Fruit fly (Drosophila melanogaster): Measurements from ENCODE around the gene TMEM216.

TMEM216 gene

DNA sequence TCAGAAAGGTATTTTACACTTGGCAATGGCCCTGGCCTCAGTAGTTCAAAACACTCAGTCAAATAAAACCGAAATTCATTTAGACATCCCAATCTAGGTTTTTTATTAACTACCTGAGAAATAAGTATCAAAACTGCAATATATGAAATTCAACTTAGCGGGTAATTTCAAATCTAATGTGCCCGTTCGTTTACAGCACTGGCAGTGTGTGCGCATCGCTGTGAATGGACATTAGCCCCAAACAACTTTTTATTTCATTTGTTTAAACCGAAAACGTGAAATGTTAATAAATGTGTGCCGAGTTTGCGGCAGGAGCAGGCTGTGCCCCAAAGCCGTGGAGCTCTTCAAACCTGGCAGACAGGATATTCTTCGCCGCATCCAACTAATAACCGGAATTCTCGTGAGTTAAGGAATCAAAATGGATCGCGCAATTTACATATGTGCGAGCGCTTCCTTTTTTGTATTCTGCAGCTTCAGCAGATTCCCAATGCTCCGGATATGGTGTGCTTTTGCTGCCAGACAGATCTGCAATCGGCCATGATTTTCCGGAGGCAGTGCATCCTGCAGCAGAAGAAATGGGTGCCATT, 7.0 kb downstream of the TMEM216 start, which contains the start of gene nom:
Gene nom, plus strand, starts transcription at position 213 of the 587 bp plus-strand sequence.
- no peak for TF ChIP-seq CG17801 (GFP tag; optimal IDR thresholded peaks at IDR 0.05; ENCODE audit: partially characterized antibody)

- no peak for TF ChIP-seq CG17801 (GFP tag; optimal IDR thresholded peaks at IDR 0.05; ENCODE audit: partially characterized antibody)
Observed at dm6 chr3R:8725179-8725578, 9.1 kb downstream of the TMEM216 start, which contains the start of gene ouib. ouib (plus strand) TSS chr3R:8725479.

DNA sequence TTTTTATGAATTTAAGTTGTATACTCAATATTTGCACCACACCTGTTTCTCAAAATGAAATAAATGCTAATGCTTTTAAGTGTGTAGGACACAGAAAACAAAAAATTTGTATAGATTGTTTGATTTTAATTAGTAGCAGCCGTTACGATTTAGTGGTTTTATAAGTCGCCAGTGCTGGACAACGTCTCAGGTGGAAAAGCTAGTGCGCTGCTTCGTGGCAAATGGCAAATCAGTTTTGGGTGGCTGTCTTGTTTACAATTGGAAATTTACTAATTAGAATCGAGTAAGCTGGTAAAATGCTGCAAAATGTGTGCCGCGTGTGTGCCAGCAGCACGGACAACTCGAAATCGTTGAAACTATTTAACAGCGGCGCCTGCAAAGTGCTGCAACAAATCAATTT, 10.6 kb downstream of the TMEM216 start, which contains the start of gene CG8159:
Gene CG8159, plus strand, starts transcription at position 223 of the 400 bp plus-strand sequence.
- no peak for TF ChIP-seq CG17801 (GFP tag; optimal IDR thresholded peaks at IDR 0.05; ENCODE audit: partially characterized antibody)

DNA sequence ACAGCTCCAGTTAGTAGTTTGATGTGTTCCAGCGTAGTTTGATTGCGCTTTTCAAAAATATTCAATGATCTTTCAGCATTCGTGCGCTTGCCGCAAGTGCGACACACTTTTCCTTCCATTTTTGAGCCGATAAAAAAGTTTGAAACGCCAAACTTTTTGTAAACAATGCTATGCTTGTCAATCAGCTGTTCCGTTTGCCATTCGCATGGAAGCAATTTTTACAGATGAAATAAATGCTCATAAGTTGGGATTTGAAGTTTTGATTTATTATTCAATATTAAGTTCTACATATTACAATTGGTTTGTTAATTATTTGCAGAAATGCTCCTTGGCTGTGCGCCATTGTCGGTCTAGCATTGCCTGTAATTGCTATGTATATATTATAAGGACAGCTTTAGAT, 13.5 kb downstream of the TMEM216 start, which contains the start of gene ranshi:
Gene ranshi, minus strand, starts transcription at position 152 of the 400 bp plus-strand sequence.
- no peak for TF ChIP-seq CG17801 (GFP tag; optimal IDR thresholded peaks at IDR 0.05; ENCODE audit: partially characterized antibody)

DNA sequence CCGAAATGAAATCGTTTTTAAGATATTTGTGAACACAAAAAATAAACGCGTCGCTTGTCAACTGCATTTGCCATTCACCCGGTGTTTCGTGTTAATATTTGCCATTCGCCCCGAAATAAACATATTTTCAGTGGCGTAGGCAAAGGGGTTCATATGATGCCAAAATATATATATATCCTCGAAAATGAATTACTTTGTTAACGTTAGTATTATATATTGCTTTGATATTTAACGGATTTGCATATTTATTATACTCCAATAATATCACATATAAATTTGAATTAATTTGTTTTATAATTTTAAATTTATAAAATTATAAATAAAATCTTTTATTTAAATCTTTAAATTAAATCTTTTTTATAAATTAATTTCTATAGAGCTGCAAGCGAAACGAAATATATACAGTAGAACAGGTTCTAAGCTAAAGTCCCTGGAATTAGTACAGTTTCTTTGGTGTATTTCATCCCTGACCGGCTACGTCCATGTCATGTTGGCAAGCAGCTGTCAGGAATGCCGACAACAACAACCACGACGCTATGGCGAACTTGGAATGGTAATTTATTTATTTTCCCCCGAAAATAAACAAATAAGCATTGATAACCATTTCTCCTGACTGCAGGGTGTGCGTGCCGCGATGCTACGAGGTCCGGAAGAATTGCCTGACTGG, 15.7 kb downstream of the TMEM216 start, which contains the start of the genes M1BP and CG8202:
Gene M1BP, minus strand, starts transcription at position 102 of the 667 bp plus-strand sequence.
Gene CG8202, plus strand, starts transcription at position 495 of the 667 bp plus-strand sequence.
- peak; percentile 83 for TF ChIP-seq CG17801 (GFP tag; optimal IDR thresholded peaks at IDR 0.05; ENCODE audit: partially characterized antibody)

- no peak for TF ChIP-seq CG17801 (GFP tag; optimal IDR thresholded peaks at IDR 0.05; ENCODE audit: partially characterized antibody)
Observed at dm6 chr3R:8739161-8739783, 23.2 kb downstream of the TMEM216 start.

dm6 chr3R:8740118-8740517, 24.1 kb downstream of the TMEM216 start:
- TF ChIP-seq CG17801 (GFP tag; optimal IDR thresholded peaks at IDR 0.05; ENCODE audit: partially characterized antibody) = no peak

DNA sequence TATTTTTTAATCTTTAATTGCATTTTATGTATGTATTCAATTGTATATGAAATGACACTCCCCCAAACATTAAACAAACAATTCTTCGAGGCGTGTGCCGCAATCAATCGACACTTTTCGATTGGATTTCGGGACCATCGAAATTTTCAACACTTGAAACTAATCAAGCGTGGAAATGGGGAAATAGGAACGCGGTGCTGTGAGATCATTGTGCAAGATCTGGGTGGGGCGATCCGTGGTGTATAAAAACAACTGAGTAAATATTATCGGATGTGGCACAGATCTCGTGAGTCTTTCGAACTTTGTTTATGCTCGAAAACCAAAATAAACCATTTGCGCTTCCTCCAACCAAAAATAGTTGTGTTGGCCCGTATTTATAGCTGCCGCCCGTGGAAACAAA, 25.2 kb downstream of the TMEM216 start:
- TF ChIP-seq CG17801 (GFP tag; optimal IDR thresholded peaks at IDR 0.05; ENCODE audit: partially characterized antibody) = no peak

- no peak for TF ChIP-seq CG17801 (GFP tag; optimal IDR thresholded peaks at IDR 0.05; ENCODE audit: partially characterized antibody)
Observed at dm6 chr3R:8741941-8742340, 25.9 kb downstream of the TMEM216 start.

DNA sequence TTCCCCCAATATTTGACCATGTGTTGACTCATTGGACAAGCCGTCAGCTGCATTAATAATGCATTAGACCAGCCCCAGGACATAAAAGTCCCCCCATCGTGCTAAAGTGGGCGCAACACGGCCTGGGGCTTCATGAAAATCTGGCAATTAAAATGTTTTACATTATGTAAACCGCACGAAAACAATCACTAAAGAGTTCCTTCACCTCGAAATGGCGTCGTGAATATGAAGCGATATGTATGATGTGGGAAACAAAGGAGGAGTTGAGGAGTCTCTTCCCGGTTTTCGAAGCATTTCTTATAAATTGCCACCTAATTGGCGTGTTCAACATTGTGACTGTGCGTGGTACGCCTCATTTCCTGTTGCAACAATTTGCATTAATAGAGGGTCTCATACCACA, 26.6 kb downstream of the TMEM216 start:
- TF ChIP-seq CG17801 (GFP tag; optimal IDR thresholded peaks at IDR 0.05; ENCODE audit: partially characterized antibody) = no peak

dm6 chr3R:8744198-8744597, 28.2 kb downstream of the TMEM216 start:
- TF ChIP-seq CG17801 (GFP tag; optimal IDR thresholded peaks at IDR 0.05; ENCODE audit: partially characterized antibody) = peak; percentile 38

DNA sequence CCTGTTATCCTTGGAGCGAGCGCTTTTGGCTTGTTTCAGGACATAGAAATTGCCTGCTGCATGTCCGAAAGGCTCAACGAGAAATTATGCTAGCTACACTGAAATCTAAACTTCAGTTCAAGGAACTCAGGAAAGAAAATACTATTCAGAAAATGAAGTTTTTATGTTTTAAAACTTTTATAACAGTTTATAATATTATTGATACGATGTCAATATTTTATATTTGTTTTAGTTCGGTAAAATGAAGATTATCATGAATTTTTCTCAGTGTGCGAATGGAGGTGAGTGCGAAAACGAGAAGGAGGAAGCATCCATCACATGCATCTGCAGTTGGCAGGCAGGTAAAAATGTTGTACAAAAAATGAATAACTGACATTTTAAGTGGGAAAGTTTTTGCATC, 30.3 kb downstream of the TMEM216 start:
- TF ChIP-seq CG17801 (GFP tag; optimal IDR thresholded peaks at IDR 0.05; ENCODE audit: partially characterized antibody) = peak; percentile 78

DNA sequence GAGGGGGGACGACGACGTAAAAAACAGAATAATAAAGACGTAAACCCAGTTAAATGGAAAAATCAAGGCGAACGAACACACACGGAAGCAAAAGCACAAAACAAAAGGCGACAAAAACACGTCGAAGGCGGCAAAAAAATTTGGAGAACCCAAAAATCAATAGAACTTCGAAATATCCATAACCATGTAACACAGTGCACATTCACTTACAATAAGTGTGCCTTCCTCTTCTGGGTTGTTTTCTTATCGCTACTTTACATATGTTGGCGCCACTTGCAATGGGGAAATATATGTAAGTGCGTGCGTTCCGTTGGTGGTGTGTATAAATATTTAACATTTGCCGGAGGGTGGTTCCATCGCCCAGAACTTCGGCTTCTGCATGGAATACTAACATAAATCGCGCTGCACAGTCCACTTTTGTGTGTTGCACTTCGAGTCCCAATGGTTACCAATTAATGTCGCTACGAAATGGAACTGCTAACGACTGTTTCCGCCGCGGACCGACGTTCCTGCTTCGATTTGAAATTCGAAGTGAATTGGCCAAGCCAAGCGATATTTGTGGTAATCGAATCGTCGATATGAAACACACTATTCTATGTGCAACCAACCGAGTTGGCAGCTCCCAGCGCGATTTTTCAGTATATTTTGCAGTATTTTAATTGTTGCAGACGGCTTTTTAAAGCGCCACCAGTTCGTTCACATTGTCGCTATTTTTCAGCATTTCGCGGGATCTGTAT, 31.3 kb downstream of the TMEM216 start, which contains the start of the genes CG9801 and Nasp:
Gene CG9801, minus strand, starts transcription at position 542 of the 737 bp plus-strand sequence.
Gene Nasp, plus strand, starts transcription at position 665 of the 737 bp plus-strand sequence.
- TF ChIP-seq CG17801 (GFP tag; optimal IDR thresholded peaks at IDR 0.05; ENCODE audit: partially characterized antibody) = no peak

- peak; percentile 91 for TF ChIP-seq CG17801 (GFP tag; optimal IDR thresholded peaks at IDR 0.05; ENCODE audit: partially characterized antibody)
Observed at dm6 chr3R:8747871-8748775, 32.1 kb downstream of the TMEM216 start.

All from ovary, adult (tissue).